Worm (Caenorhabditis elegans): ENCODE results near the gene oig-4.

oig-4 gene

DNA sequence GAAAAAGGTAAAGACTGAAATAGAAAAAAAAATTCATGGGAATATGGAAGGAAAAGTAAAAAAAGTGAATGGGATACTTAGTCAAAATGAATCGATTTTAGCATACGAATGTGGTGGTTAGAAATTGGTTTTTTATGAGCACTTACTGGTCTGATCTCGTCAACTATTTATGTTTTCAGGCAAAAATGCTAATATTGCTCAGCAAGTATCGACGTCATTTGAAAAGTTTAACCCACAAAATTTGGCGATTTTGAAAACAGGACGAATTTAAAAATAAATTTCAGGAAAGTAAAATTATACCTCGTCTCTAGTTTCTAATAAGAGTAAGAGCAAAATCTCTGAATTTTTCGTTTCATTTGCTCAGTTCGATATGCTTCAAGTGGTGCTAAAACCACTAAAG lies 29.9 kb downstream of the oig-4 start:
- TF ChIP-seq ama-1 (optimal IDR thresholded peaks at IDR 0.05) = peak; percentile 36
- no peak for TF ChIP-seq hmg-11 (tag; optimal IDR thresholded peaks at IDR 0.05)

DNA sequence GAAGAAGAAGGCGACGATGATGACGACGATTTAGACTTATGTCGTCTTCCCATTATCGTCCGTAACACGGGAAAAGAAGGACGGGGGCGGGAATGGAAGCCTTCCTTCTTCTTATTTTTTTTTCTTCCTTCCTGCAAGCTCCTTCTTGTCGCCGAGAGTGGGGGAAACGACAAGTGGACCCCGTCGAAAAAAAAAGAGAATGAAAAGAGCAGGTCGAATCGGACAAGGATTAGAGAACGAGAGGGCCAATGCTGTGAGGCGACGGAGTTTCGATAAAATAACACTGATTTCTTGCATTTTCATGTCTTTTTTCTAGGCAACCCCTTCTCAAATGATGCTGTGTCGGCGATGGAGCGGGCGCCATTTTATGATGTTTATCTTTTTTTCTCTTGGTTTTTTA lies 37.8 kb downstream of the oig-4 start, which contains the start of gene pde-4:
Gene pde-4, minus strand, starts transcription at position 76 of the 400 bp plus-strand sequence.
- TF ChIP-seq ceh-28 (tag; optimal IDR thresholded peaks at IDR 0.05) (no peak), sea-2 (GFP tag; optimal IDR thresholded peaks at IDR 0.05) (no peak), egl-5 (tag; optimal IDR thresholded peaks at IDR 0.05) (peak; percentile 66)

DNA sequence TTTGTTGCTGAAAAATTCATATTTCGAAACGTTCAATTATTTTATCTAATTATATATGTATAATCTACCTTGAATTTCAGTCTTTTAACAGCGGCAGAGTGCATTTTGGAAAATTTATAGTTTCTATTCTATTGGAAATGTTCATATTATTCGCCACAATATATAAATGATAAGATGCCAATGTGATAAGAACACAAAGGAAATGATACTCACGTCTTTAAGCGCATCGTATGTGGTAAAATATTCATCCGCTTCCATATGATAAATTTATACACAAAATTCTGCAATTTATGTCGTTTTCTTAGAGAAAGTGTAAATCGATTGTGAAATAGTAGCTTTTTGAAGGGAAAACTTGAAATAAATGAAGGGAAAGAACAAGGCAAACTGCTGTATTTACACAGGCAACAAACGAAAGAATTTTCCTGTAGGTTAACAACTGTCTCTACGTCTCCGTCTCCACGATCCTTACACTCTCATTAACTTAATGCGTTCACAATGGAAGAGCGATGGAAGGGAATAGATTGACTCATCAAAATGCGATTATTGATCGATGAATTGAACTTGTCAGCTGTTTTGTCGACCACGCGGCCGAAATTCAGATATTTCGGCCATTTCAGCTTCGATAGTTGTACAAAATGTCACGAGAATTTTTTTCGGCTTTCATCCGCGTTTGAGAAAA lies 48.8 kb downstream of the oig-4 start, which contains the start of gene alfa-1:
Gene alfa-1, minus strand, starts transcription at position 515 of the 679 bp plus-strand sequence.
- no peak for TF ChIP-seq tbx-2 (tag; optimal IDR thresholded peaks at IDR 0.05)
- peak; percentile 39 for TF ChIP-seq nhr-23 (tag; optimal IDR thresholded peaks at IDR 0.05)
- peak; percentile 70 for TF ChIP-seq pqm-1 (tag; optimal IDR thresholded peaks at IDR 0.05)
- no peak for TF ChIP-seq daf-12 (tag; optimal IDR thresholded peaks at IDR 0.05)
- TF ChIP-seq lin-15B (tag; optimal IDR thresholded peaks at IDR 0.05) = no peak
- no peak for TF ChIP-seq ztf-4 (tag; optimal IDR thresholded peaks at IDR 0.05)
- TF ChIP-seq nhr-25 (tag; optimal IDR thresholded peaks at IDR 0.05) = peak; percentile 62
- TF ChIP-seq fkh-2 (tag; optimal IDR thresholded peaks at IDR 0.05) = no peak
- peak; percentile 12 for TF ChIP-seq nfya-1 (tag; optimal IDR thresholded peaks at IDR 0.05; ENCODE audit: insufficient read depth)
- TF ChIP-seq pha-4 (tag; optimal IDR thresholded peaks at IDR 0.05) = peak; percentile 84
- TF ChIP-seq fos-1 (tag; optimal IDR thresholded peaks at IDR 0.05) = no peak
- peak; percentile 84 for TF ChIP-seq elt-2 (tag; optimal IDR thresholded peaks at IDR 0.05)
- peak; percentile 11 for TF ChIP-seq ceh-28 (tag; optimal IDR thresholded peaks at IDR 0.05)
- no peak for TF ChIP-seq ceh-16 (tag; optimal IDR thresholded peaks at IDR 0.05)
- TF ChIP-seq elt-3 (tag; optimal IDR thresholded peaks at IDR 0.05) = no peak

DNA sequence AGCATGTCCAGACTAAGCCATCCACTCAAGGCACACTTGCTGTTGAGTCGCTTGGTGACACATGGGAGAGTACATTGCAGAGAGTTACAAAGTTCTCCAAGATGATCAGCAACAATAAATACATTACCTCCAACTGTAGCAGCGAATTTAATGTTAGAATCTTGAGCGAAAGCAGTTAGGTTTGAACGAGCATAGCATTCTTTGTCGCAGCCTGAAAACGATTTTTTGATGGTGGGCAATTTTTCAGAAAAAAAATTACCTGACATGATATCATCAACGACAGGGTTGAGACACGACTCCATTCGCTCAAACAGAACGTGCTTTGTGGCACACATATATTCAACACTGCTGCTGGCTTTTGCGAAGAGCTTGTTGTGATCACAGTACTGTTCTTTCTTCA lies 49.7 kb downstream of the oig-4 start:
- no peak for TF ChIP-seq eor-1 (tag; optimal IDR thresholded peaks at IDR 0.05)
- no peak for TF ChIP-seq nhr-237 (tag; optimal IDR thresholded peaks at IDR 0.05)
- TF ChIP-seq lsy-12 (tag; optimal IDR thresholded peaks at IDR 0.05) = no peak
- TF ChIP-seq nhr-28 (tag; optimal IDR thresholded peaks at IDR 0.05) = no peak
- no peak for TF ChIP-seq egl-5 (tag; optimal IDR thresholded peaks at IDR 0.05)
- TF ChIP-seq zag-1 (tag; optimal IDR thresholded peaks at IDR 0.05) = no peak
- no peak for TF ChIP-seq jun-1 (tag; optimal IDR thresholded peaks at IDR 0.05)
- TF ChIP-seq ztf-11 (tag; optimal IDR thresholded peaks at IDR 0.05) = no peak
- no peak for TF ChIP-seq sea-2 (GFP tag; optimal IDR thresholded peaks at IDR 0.05)
- TF ChIP-seq nhr-23 (tag; optimal IDR thresholded peaks at IDR 0.05) = no peak
- TF ChIP-seq nhr-12 (tag; optimal IDR thresholded peaks at IDR 0.05) = no peak
